Worm (Caenorhabditis elegans): ENCODE measurements around the gene C42D4.18.
A peak's percentile ranks its signal among the peaks of the same experiment; 100 is the strongest.

- no peak for TF ChIP-seq unc-130 (GFP tag; optimal IDR thresholded peaks at IDR 0.05)
- TF ChIP-seq hmg-1.2 (GFP tag; IDR thresholded peaks at IDR 0.05) = peak; percentile 90
- no peak for TF ChIP-seq tbp1 (GFP tag; optimal IDR thresholded peaks at IDR 0.05)
- TF ChIP-seq attf-3 (GFP tag; conservative IDR thresholded peaks at IDR 0.05) = no peak
- no peak for TF ChIP-seq nhr-90 (tag; optimal IDR thresholded peaks at IDR 0.05)
- TF ChIP-seq mxl-1 (tag; optimal IDR thresholded peaks at IDR 0.05) = no peak
- no peak for TF ChIP-seq hlh-12 (tag; optimal IDR thresholded peaks at IDR 0.05)
- TF ChIP-seq F57C9.4 (tag; optimal IDR thresholded peaks at IDR 0.05) = no peak
- TF ChIP-seq dpl-1 (GFP tag; optimal IDR thresholded peaks at IDR 0.05) = no peak
- TF ChIP-seq sea-2 (GFP tag; IDR thresholded peaks at IDR 0.05) = no peak
- TF ChIP-seq xnd-1 (tag; optimal IDR thresholded peaks at IDR 0.05) = no peak
Measured at ce11 chrIV:7166553-7166952, at the start of gene C42D4.18.

Measured in whole organism, young adult.